Worm (Caenorhabditis elegans): Measurements from ENCODE around the gene Y56A3A.31.

The Y56A3A.31 gene

DNA sequence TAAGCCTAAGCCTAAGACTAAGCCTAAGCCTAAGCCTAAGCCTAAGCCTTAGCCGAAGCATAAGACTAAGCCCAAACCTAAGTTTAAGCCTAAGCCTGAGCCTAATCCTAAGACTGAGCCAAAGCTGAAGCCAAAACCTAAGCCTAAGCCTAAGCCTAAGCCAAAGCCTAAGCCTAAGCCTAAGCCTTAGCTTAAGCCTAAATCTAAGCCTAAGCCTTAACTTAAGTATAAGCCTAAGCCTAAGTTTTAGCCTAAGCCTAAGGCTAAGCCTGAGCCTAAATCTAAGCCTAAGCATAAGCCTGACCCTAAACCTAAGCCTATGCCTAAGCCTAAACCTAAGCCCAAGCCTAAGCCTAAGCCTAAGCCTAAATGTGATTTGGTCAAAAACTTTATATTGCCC lies 40.9 kb downstream of the Y56A3A.31 start:
- TF ChIP-seq xnd-1 (tag; optimal IDR thresholded peaks at IDR 0.05) (no peak), fkh-3 (tag; optimal IDR thresholded peaks at IDR 0.05) (no peak), efl-1 (GFP tag; optimal IDR thresholded peaks at IDR 0.05) (no peak), snpc-4 (GFP tag; optimal IDR thresholded peaks at IDR 0.05) (no peak), snpc-4 (tag; optimal IDR thresholded peaks at IDR 0.05) (no peak), F33H1.4 (GFP tag; IDR thresholded peaks at IDR 0.05) (no peak), nhr-90 (tag; optimal IDR thresholded peaks at IDR 0.05) (no peak), rcor-1 (GFP tag; IDR thresholded peaks at IDR 0.05) (no peak), hmg-1.2 (GFP tag; IDR thresholded peaks at IDR 0.05) (no peak), lir-1 (GFP tag; conservative IDR thresholded peaks at IDR 0.05) (no peak), nhr-120 (GFP tag; IDR thresholded peaks at IDR 0.05) (no peak), F39B2.1 (GFP tag; IDR thresholded peaks at IDR 0.05) (no peak), lsy-27 (tag; optimal IDR thresholded peaks at IDR 0.05; ENCODE audit: borderline replicate concordance, insufficient read depth) (no peak), die-1 (tag; optimal IDR thresholded peaks at IDR 0.05) (no peak), T26A5.8 (tag; optimal IDR thresholded peaks at IDR 0.05) (no peak), ZK185.1 (tag; optimal IDR thresholded peaks at IDR 0.05; ENCODE audit: poor library complexity, severe bottlenecking) (no peak), Y79H2A.3 (GFP tag; conservative IDR thresholded peaks at IDR 0.05) (no peak)

DNA sequence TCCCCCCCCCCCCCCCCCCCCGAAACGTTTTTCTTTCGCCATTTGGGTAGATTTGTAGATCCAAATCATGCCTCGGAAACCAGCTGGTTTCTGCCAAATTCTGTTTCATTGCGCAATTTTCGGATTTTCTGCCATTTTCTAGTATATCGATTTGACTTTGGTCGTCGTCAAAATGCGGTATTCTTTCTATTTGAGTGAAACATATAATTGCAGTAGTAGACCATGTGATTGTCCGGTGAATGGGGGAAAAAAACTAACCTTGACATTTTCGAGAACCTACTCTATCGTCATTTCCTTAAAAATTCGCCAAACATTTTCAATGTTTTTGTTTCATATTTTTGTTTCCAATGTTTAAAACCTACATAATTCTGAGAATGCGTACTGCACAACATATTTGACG lies 41.3 kb downstream of the Y56A3A.31 start:
- TF ChIP-seq ztf-25 (GFP tag; IDR thresholded peaks at IDR 0.05): no peak
- no peak for TF ChIP-seq cebp-1 (GFP tag; IDR thresholded peaks at IDR 0.05)
- peak; percentile 13 for TF ChIP-seq cebp-1 (tag; optimal IDR thresholded peaks at IDR 0.05)

DNA sequence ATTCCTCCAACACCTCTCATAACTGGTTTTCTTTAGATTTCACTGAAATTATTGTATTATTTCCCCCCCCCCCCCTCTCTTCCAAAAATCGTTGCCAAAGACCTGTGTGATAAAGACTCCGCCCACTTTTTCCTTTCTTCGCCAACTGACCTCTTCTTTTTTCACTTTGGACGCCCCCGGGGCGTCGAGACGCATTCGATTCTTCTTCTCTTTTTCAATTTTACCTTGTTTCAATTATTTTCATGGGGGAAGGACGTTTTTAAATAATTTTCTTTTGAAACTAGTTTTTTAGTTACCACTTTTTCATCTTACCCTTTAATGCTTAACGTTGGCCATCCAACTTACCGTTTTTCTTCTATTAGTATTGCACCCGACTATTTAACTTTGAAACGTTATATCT lies 43.7 kb downstream of the Y56A3A.31 start:
- TF ChIP-seq ztf-3 (GFP tag; optimal IDR thresholded peaks at IDR 0.05) (no peak), madf-6 (GFP tag; IDR thresholded peaks at IDR 0.05) (no peak), C17E4.6 (GFP tag; IDR thresholded peaks at IDR 0.05) (no peak), tbx-9 (tag; optimal IDR thresholded peaks at IDR 0.05; ENCODE audit: borderline replicate concordance) (no peak), somi-1 (GFP tag; optimal IDR thresholded peaks at IDR 0.05) (no peak), F57A8.1 (GFP tag; optimal IDR thresholded peaks at IDR 0.05) (no peak), F10E7.11 (tag; optimal IDR thresholded peaks at IDR 0.05) (no peak), die-1 (tag; optimal IDR thresholded peaks at IDR 0.05) (no peak), bed-1 (GFP tag; IDR thresholded peaks at IDR 0.05) (no peak), snpc-1.3 (tag; optimal IDR thresholded peaks at IDR 0.05; ENCODE audit: insufficient read depth) (no peak), bed-2 (GFP tag; IDR thresholded peaks at IDR 0.05) (no peak), ceh-79 (tag; optimal IDR thresholded peaks at IDR 0.05) (no peak), mxl-1 (tag; optimal IDR thresholded peaks at IDR 0.05) (no peak), lin-54 (GFP tag; optimal IDR thresholded peaks at IDR 0.05) (no peak)

DNA sequence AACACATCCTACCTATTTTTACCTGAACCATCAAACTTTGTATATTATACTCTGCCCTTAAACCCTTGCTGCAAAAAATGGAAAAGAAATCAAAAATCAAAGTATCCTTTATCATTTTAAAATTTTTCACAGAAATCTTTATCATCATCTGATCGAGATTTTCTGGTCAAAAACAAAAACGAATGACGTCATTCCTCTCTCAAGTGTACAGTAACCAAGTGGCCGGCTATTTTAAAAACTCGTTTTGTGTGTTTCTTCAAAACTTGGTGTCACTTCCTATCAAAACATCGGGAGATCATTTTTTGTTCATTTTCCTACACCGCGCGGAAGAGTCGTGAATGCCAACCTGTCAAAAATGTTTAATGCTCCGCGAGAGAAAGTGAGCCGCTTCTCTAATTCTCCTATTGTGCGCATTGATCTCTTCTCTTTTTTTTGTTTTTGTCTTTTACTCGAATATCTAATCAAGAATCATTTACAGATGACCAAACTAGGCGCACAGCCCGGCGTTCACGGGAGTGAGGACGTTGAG lies 45.9 kb downstream of the Y56A3A.31 start, which contains the start of gene brp-1:
brp-1 (plus strand) TSS at position 479 of the 529 bp plus-strand sequence.
- TF ChIP-seq hrde-1 (tag; optimal IDR thresholded peaks at IDR 0.05; ENCODE audit: borderline replicate concordance) (no peak), ama-1 (optimal IDR thresholded peaks at IDR 0.05) (peak; percentile 9), ama-1 (GFP tag; optimal IDR thresholded peaks at IDR 0.05) (no peak), atf-7 (tag; optimal IDR thresholded peaks at IDR 0.05) (peak; percentile 76)
